Worm (Caenorhabditis elegans): ENCODE data around the gene Y82E9BR.22.

DNA sequence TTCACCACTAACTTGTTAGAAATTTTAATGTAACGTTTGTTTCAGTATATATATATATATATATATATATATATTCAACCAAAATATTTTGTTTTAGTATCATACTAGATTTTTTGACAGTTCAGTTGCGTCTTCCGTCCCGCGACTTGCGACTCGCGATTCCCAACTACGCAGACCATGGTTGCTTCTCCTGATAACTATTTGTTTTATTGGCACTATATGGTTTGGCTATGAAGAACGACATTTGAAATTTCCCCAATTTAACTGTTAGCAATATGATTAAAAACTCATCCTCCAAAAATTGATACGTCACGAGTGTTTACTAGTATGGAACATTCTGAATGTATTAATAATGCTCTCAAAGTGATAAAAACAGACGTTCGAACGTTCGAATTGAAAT is 24.3 kb downstream of the Y82E9BR.22 start:
- TF ChIP-seq W03F9.2 (tag; optimal IDR thresholded peaks at IDR 0.05) (no peak), him-1 (tag; optimal IDR thresholded peaks at IDR 0.05) (no peak)
